Worm (Caenorhabditis elegans): Measurements from ENCODE around the gene C16A3.6.

The C16A3.6 gene

DNA sequence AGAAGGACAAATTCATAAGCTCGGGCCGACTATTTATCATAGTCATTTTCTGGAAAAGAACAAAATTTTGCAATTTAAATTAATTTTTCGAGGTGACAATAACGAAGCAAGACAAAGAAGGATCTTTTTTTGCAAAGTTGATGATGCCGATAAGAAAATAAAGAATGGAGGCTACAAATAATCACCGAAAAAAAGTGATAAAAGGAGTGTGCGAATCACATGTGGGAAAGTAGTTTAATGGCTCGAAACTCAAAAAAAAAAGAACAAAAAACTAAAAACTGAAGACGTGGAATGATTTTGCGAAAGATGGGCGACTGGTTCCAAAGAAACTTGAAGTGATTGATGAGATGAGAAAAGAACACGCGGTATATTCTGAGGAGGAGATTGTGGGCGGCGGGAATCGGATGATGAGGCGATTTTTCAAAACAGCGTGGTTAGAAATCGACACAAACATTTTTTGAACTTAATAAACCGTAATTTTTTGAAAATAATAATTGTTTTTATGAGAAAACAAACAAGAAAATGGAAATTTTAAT lies 40.5 kb downstream of the C16A3.6 start, which contains the start of gene atgl-1 (continued):
- TF ChIP-seq lsy-2 (tag; optimal IDR thresholded peaks at IDR 0.05) (no peak), egl-27 (tag; optimal IDR thresholded peaks at IDR 0.05) (no peak), ceh-82 (tag; optimal IDR thresholded peaks at IDR 0.05) (no peak), sem-4 (tag; optimal IDR thresholded peaks at IDR 0.05) (no peak), unc-62 (GFP tag; optimal IDR thresholded peaks at IDR 0.05) (no peak)

DNA sequence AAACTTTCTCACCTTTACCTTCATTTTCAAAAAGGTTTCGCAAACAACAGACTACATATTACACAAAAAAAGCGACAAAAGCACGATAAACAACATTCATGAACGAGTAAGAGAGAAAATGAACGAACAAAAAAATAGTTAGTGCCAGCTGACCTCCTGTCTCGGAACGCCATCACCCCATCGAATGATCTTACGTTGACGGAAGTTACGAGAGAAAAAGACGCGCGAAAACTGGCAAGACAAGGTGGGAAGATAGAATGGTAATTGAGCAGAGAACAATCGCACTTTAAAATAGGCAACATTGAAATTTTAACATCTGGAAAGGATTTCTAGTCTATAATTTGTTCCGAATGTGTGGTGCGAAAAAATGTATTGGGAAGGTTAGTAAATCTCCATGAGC lies 41.2 kb downstream of the C16A3.6 start:
- TF ChIP-seq alr-1 (tag; optimal IDR thresholded peaks at IDR 0.05) = no peak
- no peak for TF ChIP-seq lsy-2 (tag; optimal IDR thresholded peaks at IDR 0.05)
- peak in 1 of 2 experiments; percentile 20 for TF ChIP-seq mdl-1 (tag; optimal IDR thresholded peaks at IDR 0.05)
- TF ChIP-seq crh-2 (tag; optimal IDR thresholded peaks at IDR 0.05) = peak; percentile 26
- TF ChIP-seq ZK546.5 (tag; optimal IDR thresholded peaks at IDR 0.05) = no peak
- peak; percentile 2 for TF ChIP-seq fos-1 (tag; optimal IDR thresholded peaks at IDR 0.05)
- no peak for TF ChIP-seq Y55F3AM.14 (GFP tag; optimal IDR thresholded peaks at IDR 0.05)
- no peak for TF ChIP-seq unc-55 (GFP tag; optimal IDR thresholded peaks at IDR 0.05)
- peak; percentile 18 for TF ChIP-seq nhr-25 (tag; optimal IDR thresholded peaks at IDR 0.05)
- TF ChIP-seq C34F6.9 (tag; optimal IDR thresholded peaks at IDR 0.05) = no peak
- TF ChIP-seq nhr-237 (tag; optimal IDR thresholded peaks at IDR 0.05) = no peak
- no peak for TF ChIP-seq peb-1 (tag; optimal IDR thresholded peaks at IDR 0.05)
- TF ChIP-seq lin-39 (tag; optimal IDR thresholded peaks at IDR 0.05) = no peak
- TF ChIP-seq nhr-6 (tag; optimal IDR thresholded peaks at IDR 0.05) = no peak
- TF ChIP-seq elt-1 (tag; optimal IDR thresholded peaks at IDR 0.05) = no peak
- TF ChIP-seq sma-9 (GFP tag; optimal IDR thresholded peaks at IDR 0.05) = peak; percentile 3
- TF ChIP-seq sma-9 (tag; optimal IDR thresholded peaks at IDR 0.05) = no peak
- peak; percentile 11 for TF ChIP-seq nhr-129 (tag; optimal IDR thresholded peaks at IDR 0.05)
- no peak for TF ChIP-seq sma-3 (GFP tag; optimal IDR thresholded peaks at IDR 0.05)
- TF ChIP-seq nhr-23 (tag; optimal IDR thresholded peaks at IDR 0.05) = no peak
- TF ChIP-seq snpc-4 (tag; optimal IDR thresholded peaks at IDR 0.05) = no peak
- no peak for TF ChIP-seq sem-4 (tag; optimal IDR thresholded peaks at IDR 0.05)
- TF ChIP-seq unc-62 (GFP tag; optimal IDR thresholded peaks at IDR 0.05) = no peak
- TF ChIP-seq nhr-12 (tag; optimal IDR thresholded peaks at IDR 0.05) = no peak
- no peak for TF ChIP-seq dmd-4 (tag; optimal IDR thresholded peaks at IDR 0.05)
- TF ChIP-seq aly-2 (tag; optimal IDR thresholded peaks at IDR 0.05) = no peak
- TF ChIP-seq ztf-1 (GFP tag; conservative IDR thresholded peaks at IDR 0.05) = no peak

DNA sequence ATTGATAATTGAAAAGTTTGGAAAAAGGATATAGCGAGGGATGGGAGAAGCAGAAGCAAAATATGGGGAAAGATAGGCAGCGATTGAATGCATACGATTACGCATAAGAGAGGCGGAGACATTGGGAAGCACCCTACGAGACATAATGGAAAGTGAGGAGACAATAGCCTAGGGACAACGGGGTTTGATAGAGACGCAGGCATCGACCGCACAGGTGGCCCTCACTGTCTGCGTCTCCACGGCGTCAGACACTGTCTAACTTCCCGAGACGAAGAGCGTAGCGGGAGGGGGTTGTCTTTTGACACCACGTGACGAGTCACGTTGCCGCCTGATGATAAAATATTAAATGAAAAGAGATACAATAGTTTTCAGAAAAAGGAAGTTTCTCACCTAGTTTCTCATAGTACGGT lies 42.0 kb downstream of the C16A3.6 start:
- TF ChIP-seq nhr-12 (tag; optimal IDR thresholded peaks at IDR 0.05) = no peak
- peak; percentile 95 to 97 for TF ChIP-seq mdl-1 (tag; optimal IDR thresholded peaks at IDR 0.05)
- TF ChIP-seq elt-1 (tag; optimal IDR thresholded peaks at IDR 0.05) = peak; percentile 1
- TF ChIP-seq lsy-2 (tag; optimal IDR thresholded peaks at IDR 0.05) = peak; percentile 53 to 89
- TF ChIP-seq unc-39 (tag; optimal IDR thresholded peaks at IDR 0.05) = no peak
- no peak for TF ChIP-seq aly-2 (tag; optimal IDR thresholded peaks at IDR 0.05)
- peak; percentile 24 for TF ChIP-seq ZK546.5 (tag; optimal IDR thresholded peaks at IDR 0.05)
- TF ChIP-seq nhr-21 (tag; optimal IDR thresholded peaks at IDR 0.05) = peak; percentile 96
- peak; percentile 92 for TF ChIP-seq nhr-25 (tag; optimal IDR thresholded peaks at IDR 0.05)
- peak; percentile 44 for TF ChIP-seq nhr-129 (tag; optimal IDR thresholded peaks at IDR 0.05)
- TF ChIP-seq alr-1 (tag; optimal IDR thresholded peaks at IDR 0.05) = no peak
- peak; percentile 42 for TF ChIP-seq egl-27 (tag; optimal IDR thresholded peaks at IDR 0.05)
- no peak for TF ChIP-seq lin-39 (tag; optimal IDR thresholded peaks at IDR 0.05)
- TF ChIP-seq elt-3 (tag; optimal IDR thresholded peaks at IDR 0.05) = no peak
- no peak for TF ChIP-seq nhr-77 (tag; optimal IDR thresholded peaks at IDR 0.05)
- TF ChIP-seq sem-4 (tag; optimal IDR thresholded peaks at IDR 0.05) = peak; percentile 81
- peak; percentile 85 for TF ChIP-seq crh-2 (tag; optimal IDR thresholded peaks at IDR 0.05)
- TF ChIP-seq ceh-82 (tag; optimal IDR thresholded peaks at IDR 0.05) = peak; percentile 55
- peak; percentile 94 for TF ChIP-seq F13H6.1 (tag; optimal IDR thresholded peaks at IDR 0.05)
- TF ChIP-seq nhr-23 (tag; optimal IDR thresholded peaks at IDR 0.05) = no peak
- no peak for TF ChIP-seq nhr-237 (tag; optimal IDR thresholded peaks at IDR 0.05)
- peak; percentile 85 for TF ChIP-seq gmeb-1 (tag; optimal IDR thresholded peaks at IDR 0.05)
- TF ChIP-seq ztf-11 (tag; optimal IDR thresholded peaks at IDR 0.05) = no peak
- peak; percentile 83 for TF ChIP-seq blmp-1 (tag; optimal IDR thresholded peaks at IDR 0.05; ENCODE audit: insufficient read depth)
- peak; percentile 66 for TF ChIP-seq unc-62 (GFP tag; optimal IDR thresholded peaks at IDR 0.05)
- no peak for TF ChIP-seq R02D3.7 (tag; optimal IDR thresholded peaks at IDR 0.05)
- TF ChIP-seq lin-11 (tag; optimal IDR thresholded peaks at IDR 0.05) = peak; percentile 71
- TF ChIP-seq ama-1 (optimal IDR thresholded peaks at IDR 0.05) = no peak
- peak; percentile 58 for TF ChIP-seq fos-1 (tag; optimal IDR thresholded peaks at IDR 0.05)
- TF ChIP-seq dmd-4 (tag; optimal IDR thresholded peaks at IDR 0.05) = no peak
- peak; percentile 35 for TF ChIP-seq ztf-4 (tag; optimal IDR thresholded peaks at IDR 0.05)
- TF ChIP-seq ceh-16 (tag; optimal IDR thresholded peaks at IDR 0.05) = peak; percentile 53
- peak; percentile 89 for TF ChIP-seq Y55F3AM.14 (GFP tag; optimal IDR thresholded peaks at IDR 0.05)
- TF ChIP-seq ztf-1 (GFP tag; conservative IDR thresholded peaks at IDR 0.05) = no peak
- peak; percentile 63 for TF ChIP-seq unc-55 (GFP tag; optimal IDR thresholded peaks at IDR 0.05)
- TF ChIP-seq zag-1 (tag; optimal IDR thresholded peaks at IDR 0.05) = peak; percentile 47
- no peak for TF ChIP-seq snpc-4 (tag; optimal IDR thresholded peaks at IDR 0.05)
- peak; percentile 50 for TF ChIP-seq nhr-6 (tag; optimal IDR thresholded peaks at IDR 0.05)
- peak; percentile 95 for TF ChIP-seq sma-3 (GFP tag; optimal IDR thresholded peaks at IDR 0.05)
- TF ChIP-seq nhr-10 (tag; optimal IDR thresholded peaks at IDR 0.05) = peak; percentile 46
- TF ChIP-seq sma-9 (GFP tag; optimal IDR thresholded peaks at IDR 0.05) = peak; percentile 97
- no peak for TF ChIP-seq sma-9 (tag; optimal IDR thresholded peaks at IDR 0.05)
- TF ChIP-seq skn-1 (tag; optimal IDR thresholded peaks at IDR 0.05) = no peak
- peak; percentile 88 for TF ChIP-seq C34F6.9 (tag; optimal IDR thresholded peaks at IDR 0.05)
